Fruit fly (Drosophila melanogaster): ENCODE data around the gene CG10958.

The CG10958 gene

DNA sequence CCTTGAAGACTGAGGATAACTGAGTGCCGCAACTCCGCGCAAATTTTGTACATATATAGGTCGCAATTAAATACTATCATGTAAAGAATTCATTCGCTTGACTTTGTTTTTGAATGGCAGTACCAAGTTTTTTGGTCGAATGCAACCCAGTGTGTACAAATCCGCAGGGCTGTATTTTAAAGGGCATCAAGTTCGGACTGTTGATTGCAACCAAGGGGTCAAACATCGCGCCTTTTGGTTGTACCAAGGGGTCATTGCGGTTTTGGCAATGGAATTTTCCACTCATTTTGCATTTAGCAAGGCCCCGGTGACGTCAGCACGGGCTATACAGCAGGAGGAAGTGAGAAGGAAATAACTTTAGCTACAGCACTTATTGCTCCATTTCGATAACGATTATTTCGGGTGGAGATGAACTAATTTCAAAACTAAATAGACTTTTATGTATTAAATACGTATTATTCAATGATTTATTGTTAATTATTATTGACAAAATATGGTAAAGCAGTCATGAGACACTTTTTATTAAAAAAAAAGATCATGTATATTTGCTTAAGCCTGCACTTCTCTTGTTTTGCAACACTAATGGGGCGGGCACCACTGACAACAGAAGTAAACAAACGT, at the start of gene CG10958:
Gene CG10958, plus strand, starts transcription at position 593 of the 621 bp plus-strand sequence.
- TF ChIP-seq CG9705 (GFP tag; optimal IDR thresholded peaks at IDR 0.05), result no peak
- TF ChIP-seq dl (GFP tag; optimal IDR thresholded peaks at IDR 0.05; ENCODE audit: insufficient read depth in 1 of 2, partially characterized antibody in 2 of 2), result no peak
- TF ChIP-seq sage (GFP tag; optimal IDR thresholded peaks at IDR 0.05), result peak; percentile 32
- TF ChIP-seq Hr78 (GFP tag; optimal IDR thresholded peaks at IDR 0.05), result no peak
- TF ChIP-seq Sp1 (GFP tag; optimal IDR thresholded peaks at IDR 0.05), result peak; percentile 54
- no peak for TF ChIP-seq Hr83 (GFP tag; optimal IDR thresholded peaks at IDR 0.05; ENCODE audit: poor library complexity, severe bottlenecking)
- TF ChIP-seq usp (GFP tag; optimal IDR thresholded peaks at IDR 0.05), result no peak
- TF ChIP-seq dmrt93B (GFP tag; optimal IDR thresholded peaks at IDR 0.05), result no peak
- TF ChIP-seq CG32264 (GFP tag; optimal IDR thresholded peaks at IDR 0.05), result no peak
- peak; percentile 35 for TF ChIP-seq GATAd (GFP tag; optimal IDR thresholded peaks at IDR 0.05)
- no peak for TF ChIP-seq tai (GFP tag; optimal IDR thresholded peaks at IDR 0.05)
- TF ChIP-seq Abd-B (GFP tag; optimal IDR thresholded peaks at IDR 0.05), result no peak
- TF ChIP-seq sv (GFP tag; optimal IDR thresholded peaks at IDR 0.05), result no peak
- TF ChIP-seq Dif (GFP tag; optimal IDR thresholded peaks at IDR 0.05; ENCODE audit: partially characterized antibody), result no peak
- peak; percentile 23 for TF ChIP-seq Myc (optimal IDR thresholded peaks at IDR 0.05)
- TF ChIP-seq pan (optimal IDR thresholded peaks at IDR 0.05), result no peak
- TF ChIP-seq br (GFP tag; optimal IDR thresholded peaks at IDR 0.05), result peak; percentile 60
- TF ChIP-seq brk (GFP tag; optimal IDR thresholded peaks at IDR 0.05), result no peak
- TF ChIP-seq fru (GFP tag; optimal IDR thresholded peaks at IDR 0.05), result peak; percentile 65
- peak; percentile 79 for TF ChIP-seq h (GFP tag; optimal IDR thresholded peaks at IDR 0.05)
- peak; percentile 76 for TF ChIP-seq Hnf4 (GFP tag; optimal IDR thresholded peaks at IDR 0.05)
- TF ChIP-seq lola (GFP tag; optimal IDR thresholded peaks at IDR 0.05), result no peak
- peak; percentile 47 for TF ChIP-seq HLH106 (tag; optimal IDR thresholded peaks at IDR 0.05)
- TF ChIP-seq Jra (GFP tag; optimal IDR thresholded peaks at IDR 0.05), result peak; percentile 52
- peak; percentile 77 for TF ChIP-seq rgr (GFP tag; optimal IDR thresholded peaks at IDR 0.05)
- TF ChIP-seq Mio (GFP tag; optimal IDR thresholded peaks at IDR 0.05), result no peak
- peak; percentile 75 for TF ChIP-seq OdsH (GFP tag; optimal IDR thresholded peaks at IDR 0.05)
- TF ChIP-seq woc (GFP tag; optimal IDR thresholded peaks at IDR 0.05), result no peak
- no peak for TF ChIP-seq jim (GFP tag; optimal IDR thresholded peaks at IDR 0.05)
- TF ChIP-seq Rel (GFP tag; optimal IDR thresholded peaks at IDR 0.05), result no peak
- TF ChIP-seq Rel (tag; optimal IDR thresholded peaks at IDR 0.05), result no peak
- no peak for TF ChIP-seq CrebA (GFP tag; optimal IDR thresholded peaks at IDR 0.05; ENCODE audit: borderline replicate concordance)
- TF ChIP-seq foxo (GFP tag; optimal IDR thresholded peaks at IDR 0.05), result peak in 1 of 2 experiments; percentile 81
- no peak for TF ChIP-seq dsf (GFP tag; optimal IDR thresholded peaks at IDR 0.05; ENCODE audit: borderline replicate concordance)
- no peak for TF ChIP-seq N (GFP tag; optimal IDR thresholded peaks at IDR 0.05)
- no peak for TF ChIP-seq Dfd (GFP tag; optimal IDR thresholded peaks at IDR 0.05)
- TF ChIP-seq ey (GFP tag; optimal IDR thresholded peaks at IDR 0.05), result peak; percentile 46
- peak; percentile 67 for TF ChIP-seq psq (GFP tag; optimal IDR thresholded peaks at IDR 0.05)
- no peak for TF ChIP-seq Vsx2 (GFP tag; optimal IDR thresholded peaks at IDR 0.05; ENCODE audit: partially characterized antibody)

DNA sequence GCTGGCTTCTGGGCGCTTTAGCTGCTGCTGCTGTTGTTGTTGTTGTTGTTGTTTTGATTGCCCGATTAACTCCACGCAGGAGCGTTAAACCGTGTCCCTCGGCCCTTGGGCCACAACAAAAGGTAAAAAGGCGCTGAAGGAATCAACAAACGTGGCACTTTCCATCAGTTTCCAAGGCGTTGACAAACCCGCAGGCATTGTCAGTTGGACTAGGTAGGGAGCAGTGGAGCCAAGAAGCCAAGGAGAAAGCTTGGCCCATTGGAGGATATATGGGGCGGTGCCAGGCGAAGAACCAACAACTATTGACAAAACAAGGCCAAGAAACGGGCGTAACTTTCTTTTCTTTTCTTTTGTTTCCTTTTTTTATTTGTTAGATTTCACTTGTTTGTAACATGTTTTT, 45.0 kb upstream of the CG10958 start, which contains the start of gene CG2256:
Gene CG2256, minus strand, starts transcription at position 101 of the 400 bp plus-strand sequence.
- TF ChIP-seq Myc (optimal IDR thresholded peaks at IDR 0.05) (no peak), Hr78 (GFP tag; optimal IDR thresholded peaks at IDR 0.05) (no peak), sv (GFP tag; optimal IDR thresholded peaks at IDR 0.05) (no peak), GATAd (GFP tag; optimal IDR thresholded peaks at IDR 0.05) (no peak), h (GFP tag; optimal IDR thresholded peaks at IDR 0.05) (no peak)

All from whole organism, wandering third instar larva.